Fruit fly (Drosophila melanogaster): ENCODE results near the gene CG4393.
A peak's percentile ranks its signal among the peaks of the same experiment; 100 is the strongest.

The CG4393 gene

DNA sequence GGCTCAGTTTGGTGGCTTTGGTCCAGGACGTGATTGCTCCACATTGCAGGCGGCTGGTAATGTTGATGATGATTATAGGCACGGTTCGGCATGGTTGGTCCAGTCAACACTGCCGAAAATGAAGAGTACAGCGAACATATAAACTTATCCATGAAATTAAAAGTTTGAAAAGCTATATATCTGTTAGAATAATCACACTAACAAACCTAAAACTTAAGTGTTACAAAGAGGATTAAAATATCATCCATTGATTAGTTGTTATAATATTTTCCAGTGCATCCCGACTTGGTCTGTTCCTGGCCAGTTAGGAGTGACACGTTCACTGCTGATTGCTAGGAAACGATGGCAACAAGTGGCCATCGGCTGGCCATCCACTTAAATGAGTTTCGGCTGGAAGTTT, 15.1 kb upstream of the CG4393 start:
- peak; percentile 6 for TF ChIP-seq OdsH (GFP tag; optimal IDR thresholded peaks at IDR 0.05)
- no peak for TF ChIP-seq CG11902 (GFP tag; optimal IDR thresholded peaks at IDR 0.05)
- peak; percentile 35 for TF ChIP-seq Hr4 (GFP tag; optimal IDR thresholded peaks at IDR 0.05)
- no peak for TF ChIP-seq Met (GFP tag; optimal IDR thresholded peaks at IDR 0.05)
- TF ChIP-seq topi (GFP tag; optimal IDR thresholded peaks at IDR 0.05): no peak
- peak; percentile 54 for TF ChIP-seq CG6276 (GFP tag; optimal IDR thresholded peaks at IDR 0.05)
- peak; percentile 1 for TF ChIP-seq achi (GFP tag; optimal IDR thresholded peaks at IDR 0.05)
- no peak for TF ChIP-seq lz (GFP tag; optimal IDR thresholded peaks at IDR 0.05)
- no peak for TF ChIP-seq CG10631 (GFP tag; optimal IDR thresholded peaks at IDR 0.05)
- TF ChIP-seq Sox102F (GFP tag; optimal IDR thresholded peaks at IDR 0.05): no peak
- TF ChIP-seq Ets96B (tag; optimal IDR thresholded peaks at IDR 0.05): no peak
- peak; percentile 48 for TF ChIP-seq CG32006 (GFP tag; optimal IDR thresholded peaks at IDR 0.05)
- 0 out of 3 replicates have a peak, but pooled peaks have one; percentile 18 for TF ChIP-seq CG6163 (GFP tag; IDR thresholded peaks at IDR 0.05)
- TF ChIP-seq pdm3 (GFP tag; optimal IDR thresholded peaks at IDR 0.05): peak; percentile 17
- TF ChIP-seq Sox15 (GFP tag; optimal IDR thresholded peaks at IDR 0.05): no peak
- peak; percentile 76 for TF ChIP-seq eg (GFP tag; IDR thresholded peaks at IDR 0.05)
- no peak for TF ChIP-seq CG8632 (GFP tag; optimal IDR thresholded peaks at IDR 0.05)
- TF ChIP-seq cyc (GFP tag; optimal IDR thresholded peaks at IDR 0.05): no peak
- peak; percentile 47 for TF ChIP-seq Eip78C (GFP tag)
- TF ChIP-seq CG8119 (GFP tag; IDR thresholded peaks at IDR 0.05): peak; percentile 64; the same call in 2 of the 3 replicates
- TF ChIP-seq CG15336 (GFP tag; IDR thresholded peaks at IDR 0.05): peak; percentile 73

DNA sequence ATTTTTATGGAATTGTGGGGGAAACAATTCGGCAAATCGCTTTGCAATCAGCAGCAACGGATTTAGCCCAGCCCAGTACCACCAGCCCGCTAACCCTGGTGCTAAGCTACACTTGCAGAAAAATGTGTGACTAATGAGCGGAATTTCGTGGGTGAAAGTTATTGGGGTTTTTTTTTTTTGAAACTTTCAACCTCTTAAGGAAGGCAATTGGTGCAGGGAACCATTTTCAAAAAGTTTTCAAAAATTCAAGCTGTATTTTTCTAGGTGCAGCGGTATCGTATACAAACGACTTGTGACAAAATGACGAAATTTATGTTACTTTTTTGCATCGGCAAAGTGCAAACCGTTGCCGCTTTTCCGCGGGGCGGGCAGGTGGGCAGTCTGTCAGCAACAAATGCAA, 14.4 kb upstream of the CG4393 start:
- peak; percentile 59 for TF ChIP-seq CG32006 (GFP tag; optimal IDR thresholded peaks at IDR 0.05)
- no peak for TF ChIP-seq ss (GFP tag; optimal IDR thresholded peaks at IDR 0.05)
- no peak for TF ChIP-seq Eip75B (GFP tag; optimal IDR thresholded peaks at IDR 0.05)
- no peak for TF ChIP-seq Sox15 (GFP tag; optimal IDR thresholded peaks at IDR 0.05)
- TF ChIP-seq Gug (GFP tag; IDR thresholded peaks at IDR 0.05): peak; percentile 14; the same call in 1 of the 2 replicates
- peak; percentile 30 for TF ChIP-seq CG6276 (GFP tag; optimal IDR thresholded peaks at IDR 0.05)
- TF ChIP-seq salr (GFP tag; optimal IDR thresholded peaks at IDR 0.05): no peak
- TF ChIP-seq CG4318 (GFP tag; optimal IDR thresholded peaks at IDR 0.05): peak; percentile 11
- no peak for TF ChIP-seq Ets21C (GFP tag; optimal IDR thresholded peaks at IDR 0.05)
- peak; percentile 68 for TF ChIP-seq CG15336 (GFP tag; IDR thresholded peaks at IDR 0.05)
- TF ChIP-seq vri (GFP tag; optimal IDR thresholded peaks at IDR 0.05): no peak
- peak; percentile 70 for TF ChIP-seq Hr4 (GFP tag; optimal IDR thresholded peaks at IDR 0.05)
- peak; percentile 51; the same call in 1 of the 2 replicates for TF ChIP-seq CG11294 (GFP tag; IDR thresholded peaks at IDR 0.05)
- no peak for TF ChIP-seq CG9139 (GFP tag; optimal IDR thresholded peaks at IDR 0.05)
- peak; percentile 9 for TF ChIP-seq acj6 (GFP tag; optimal IDR thresholded peaks at IDR 0.05)
- TF ChIP-seq Lpt (GFP tag; optimal IDR thresholded peaks at IDR 0.05): peak; percentile 6
- TF ChIP-seq CG6163 (GFP tag; IDR thresholded peaks at IDR 0.05): peak; percentile 64; the same call in 2 of the 3 replicates
- no peak for TF ChIP-seq Smox (GFP tag; optimal IDR thresholded peaks at IDR 0.05)
- TF ChIP-seq OdsH (GFP tag; optimal IDR thresholded peaks at IDR 0.05): peak; percentile 24
- no peak for TF ChIP-seq CG11902 (GFP tag; optimal IDR thresholded peaks at IDR 0.05)
- TF ChIP-seq CG8119 (GFP tag; IDR thresholded peaks at IDR 0.05): peak; percentile 73
- TF ChIP-seq eg (GFP tag; IDR thresholded peaks at IDR 0.05): peak; percentile 83
- TF ChIP-seq CG7368 (GFP tag; optimal IDR thresholded peaks at IDR 0.05): no peak
- peak; percentile 2 for TF ChIP-seq Hr39 (GFP tag; optimal IDR thresholded peaks at IDR 0.05)
- TF ChIP-seq dsx (GFP tag; optimal IDR thresholded peaks at IDR 0.05; ENCODE audit: poor library complexity, severe bottlenecking): no peak
- TF ChIP-seq lz (GFP tag; optimal IDR thresholded peaks at IDR 0.05): no peak
- no peak for TF ChIP-seq svp (GFP tag)
- peak; percentile 15 for TF ChIP-seq pdm3 (GFP tag; optimal IDR thresholded peaks at IDR 0.05)
- TF ChIP-seq Eip78C (GFP tag): peak; percentile 67
- no peak for TF ChIP-seq CG31627 (GFP tag; optimal IDR thresholded peaks at IDR 0.05)
- TF ChIP-seq esn (GFP tag; optimal IDR thresholded peaks at IDR 0.05): no peak
- peak; percentile 3 for TF ChIP-seq net (GFP tag; optimal IDR thresholded peaks at IDR 0.05)

Data from whole organism, prepupa.